Fruit fly (Drosophila melanogaster) whole organism, adult: ENCODE measurements around the gene stac.

ENCODE experiments used
- CG12768 ChIP-seq: fragments of 200-800 bp; sonication (Bioruptor generic); optimal IDR thresholded peaks from 2 replicates; lab custom pipeline; 2017; ENCODE audit warnings: missing biosample characterization, missing genetic modification characterization, mild to moderate bottlenecking, moderate library complexity, missing genetic modification reagents
- Mnt ChIP-seq: fragments of 200-800 bp; sonication (Bioruptor generic); optimal IDR thresholded peaks from 2 replicates; lab custom pipeline; 2016; ENCODE audit warnings: missing biosample characterization, mild to moderate bottlenecking, missing genetic modification characterization
- bab1 ChIP-seq: fragments of 200-800 bp; sonication (Bioruptor generic); optimal IDR thresholded peaks from 3 replicates; lab custom pipeline; 2019; ENCODE audit warnings: missing biosample characterization, mild to moderate bottlenecking, missing genetic modification characterization, moderate library complexity
- kay ChIP-seq: fragments of 200-800 bp; sonication (Bioruptor generic); peaks from one replicate; lab custom pipeline; 2016; ENCODE audit warnings: missing biosample characterization, missing genetic modification characterization, borderline replicate concordance

DNA sequence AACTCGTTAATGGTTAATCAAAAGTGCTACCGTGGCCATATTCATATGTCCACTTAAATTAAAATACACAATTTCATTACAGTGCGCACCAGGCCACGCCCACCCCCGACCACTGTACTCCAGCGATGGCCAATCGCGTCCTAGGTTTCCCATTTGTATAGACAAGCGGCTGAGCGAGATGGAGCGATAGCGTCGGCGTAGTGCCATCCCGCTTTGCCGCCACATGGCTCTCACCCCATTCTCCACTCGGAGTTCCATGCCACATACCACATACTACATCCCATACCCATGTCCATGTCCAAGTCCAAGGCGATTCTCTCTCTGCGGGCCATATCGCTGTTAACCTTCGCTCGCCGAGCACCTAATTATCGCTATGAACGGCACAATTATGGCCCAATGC is 24.4 kb downstream of the stac start:
- no peak for TF ChIP-seq CG12768
- no peak for TF ChIP-seq Mnt (GFP tag; lab: Kevin White, UChicago)
- TF ChIP-seq bab1 = no peak
- no peak for TF ChIP-seq kay (GFP tag; lab: Kevin White, UChicago)
